Worm (Caenorhabditis elegans) whole organism, mixed stage, embryonic: ENCODE results near the gene spp-31.

Experiments used
- M03D4.4 ChIP-seq: sonication (generic microtip); optimal IDR thresholded peaks from 2 replicates; lab custom pipeline; 2017; ENCODE audit warnings: mild to moderate bottlenecking, missing genetic modification characterization, missing compliant biosample characterization
- bed-3 ChIP-seq: fragments of 200-800 bp; sonication (Bioruptor generic); optimal IDR thresholded peaks from 3 replicates; lab custom pipeline; 2018; ENCODE audit warnings: mild to moderate bottlenecking, missing genetic modification characterization, moderate library complexity, missing compliant biosample characterization
- blmp-1 ChIP-seq: fragments of 150-350 bp; optimal IDR thresholded peaks from 2 replicates; lab custom pipeline; 2014; ENCODE audit warnings: missing biosample characterization, missing genetic modification characterization
- ceh-39 ChIP-seq: fragments of 150-350 bp; optimal IDR thresholded peaks from 2 replicates; lab custom pipeline; 2014; ENCODE audit warnings: missing biosample characterization, missing genetic modification characterization
- ceh-43 ChIP-seq: fragments of 200-800 bp; sonication (Bioruptor generic); optimal IDR thresholded peaks from 2 replicates; lab custom pipeline; 2018; ENCODE audit warnings: mild to moderate bottlenecking, missing genetic modification characterization, moderate library complexity, missing compliant biosample characterization
- ceh-83 ChIP-seq: fragments of 200-800 bp; sonication (Bioruptor generic); optimal IDR thresholded peaks from 2 replicates; lab custom pipeline; 2018; ENCODE audit warnings: mild to moderate bottlenecking, missing genetic modification characterization, missing compliant biosample characterization
- cnd-1 ChIP-seq: fragments of 200-800 bp; sonication (Bioruptor generic); optimal IDR thresholded peaks from 2 replicates; lab custom pipeline; 2018; ENCODE audit warnings: mild to moderate bottlenecking, missing genetic modification characterization, missing compliant biosample characterization
- drap-1 ChIP-seq: fragments of 200-800 bp; sonication (Bioruptor generic); optimal IDR thresholded peaks from 3 replicates; lab custom pipeline; 2018; ENCODE audit warnings: mild to moderate bottlenecking, missing genetic modification characterization, missing compliant biosample characterization
- elt-1 ChIP-seq: sonication (generic microtip); optimal IDR thresholded peaks from 2 replicates; lab custom pipeline; 2017; ENCODE audit warnings: missing genetic modification characterization, mild to moderate bottlenecking, missing compliant biosample characterization, antibody characterized with exemption, moderate library complexity, borderline replicate concordance; ENCODE audit not compliant: insufficient read depth
- elt-3 ChIP-seq: fragments of 150-350 bp; optimal IDR thresholded peaks from 2 replicates; lab custom pipeline; 2014; ENCODE audit warnings: missing biosample characterization, missing genetic modification characterization
- flh-1 ChIP-seq: fragments of 200-800 bp; sonication (Bioruptor generic); optimal IDR thresholded peaks from 2 replicates; lab custom pipeline; 2018; ENCODE audit warnings: mild to moderate bottlenecking, missing genetic modification characterization, moderate library complexity, missing compliant biosample characterization
- ham-2 ChIP-seq: fragments of 200-800 bp; sonication (Bioruptor generic); optimal IDR thresholded peaks from 2 replicates; lab custom pipeline; 2018; ENCODE audit warnings: mild to moderate bottlenecking, missing genetic modification characterization, missing compliant biosample characterization
- hlh-1 ChIP-seq: fragments of 150-350 bp; optimal IDR thresholded peaks from 2 replicates; lab custom pipeline; 2014; ENCODE audit warnings: missing biosample characterization, missing genetic modification reagents, missing genetic modification characterization
- lin-13 ChIP-seq: fragments of 150-350 bp; optimal IDR thresholded peaks from 2 replicates; lab custom pipeline; 2014; ENCODE audit warnings: missing biosample characterization, missing genetic modification characterization
- lin-32 ChIP-seq: fragments of 200-800 bp; sonication (Bioruptor generic); optimal IDR thresholded peaks from 2 replicates; lab custom pipeline; 2018; ENCODE audit warnings: mild to moderate bottlenecking, missing genetic modification characterization, missing compliant biosample characterization
- lsy-2 ChIP-seq: fragments of 150-350 bp; optimal IDR thresholded peaks from 2 replicates; lab custom pipeline; 2014; ENCODE audit warnings: missing biosample characterization, missing genetic modification characterization
- mab-5 ChIP-seq: fragments of 150-350 bp; optimal IDR thresholded peaks from 2 replicates; lab custom pipeline; 2014; ENCODE audit warnings: missing biosample characterization, missing genetic modification characterization
- mep-1 ChIP-seq: fragments of 150-350 bp; optimal IDR thresholded peaks from 2 replicates; lab custom pipeline; 2017; ENCODE audit warnings: missing biosample characterization, missing genetic modification reagents, missing genetic modification characterization, inconsistent platforms
- mls-2 ChIP-seq: sonication (generic microtip); optimal IDR thresholded peaks from 2 replicates; lab custom pipeline; 2016; ENCODE audit warnings: mild to moderate bottlenecking, missing genetic modification characterization, moderate library complexity, missing compliant biosample characterization
- nhr-12 ChIP-seq: fragments of 150-350 bp; optimal IDR thresholded peaks from 2 replicates; lab custom pipeline; 2014; ENCODE audit warnings: missing biosample characterization, missing genetic modification characterization
- nhr-2 ChIP-seq: fragments of 150-350 bp; optimal IDR thresholded peaks from 2 replicates; lab custom pipeline; 2014; ENCODE audit warnings: missing biosample characterization, missing genetic modification characterization
- nhr-237 ChIP-seq: fragments of 150-350 bp; optimal IDR thresholded peaks from 2 replicates; lab custom pipeline; 2014; ENCODE audit warnings: missing biosample characterization, missing genetic modification characterization
- nhr-76 ChIP-seq: sonication (generic microtip); optimal IDR thresholded peaks from 2 replicates; lab custom pipeline; 2017; ENCODE audit warnings: missing biosample characterization, missing genetic modification characterization
- pha-4 ChIP-seq: fragments of 150-350 bp; optimal IDR thresholded peaks from 2 replicates; lab custom pipeline; 2018; ENCODE audit warnings: missing biosample characterization, missing genetic modification reagents, missing genetic modification characterization
- sem-2 ChIP-seq: fragments of 200-800 bp; sonication (Bioruptor generic); optimal IDR thresholded peaks from 2 replicates; lab custom pipeline; 2018; ENCODE audit warnings: mild to moderate bottlenecking, missing genetic modification characterization, missing compliant biosample characterization
- snpc-4 ChIP-seq: fragments of 150-350 bp; optimal IDR thresholded peaks from 2 replicates; lab custom pipeline; 2014; ENCODE audit warnings: missing biosample characterization, missing genetic modification characterization
- sptf-1 ChIP-seq: sonication (generic microtip); optimal IDR thresholded peaks from 2 replicates; lab custom pipeline; 2017; ENCODE audit warnings: mild to moderate bottlenecking, missing genetic modification characterization, moderate library complexity, missing compliant biosample characterization
- unc-120 ChIP-seq: sonication (generic microtip); optimal IDR thresholded peaks from 2 replicates; lab custom pipeline; 2017; ENCODE audit warnings: missing genetic modification characterization, missing compliant biosample characterization; ENCODE audit not compliant: poor library complexity, severe bottlenecking
- unc-39 ChIP-seq: fragments of 150-350 bp; optimal IDR thresholded peaks from 2 replicates; lab custom pipeline; 2014; ENCODE audit warnings: missing biosample characterization, missing genetic modification characterization
- unc-62 ChIP-seq: fragments of 150-350 bp; optimal IDR thresholded peaks from 2 replicates; lab custom pipeline; 2014; ENCODE audit warnings: missing biosample characterization, missing genetic modification reagents, missing genetic modification characterization
- zip-8 ChIP-seq: fragments of 150-350 bp; optimal IDR thresholded peaks from 2 replicates; lab custom pipeline; 2014; ENCODE audit warnings: missing biosample characterization, missing genetic modification characterization

The spp-31 gene

ce11 chrIV:1367041-1367440 lies 39.3 kb upstream of the spp-31 start:
- TF ChIP-seq mab-5 (tag; lab: Kevin White, UChicago) (no peak), elt-3 (tag; lab: Kevin White, UChicago) (no peak)

- TF ChIP-seq mab-5 (tag; lab: Kevin White, UChicago), result no peak
- no peak for TF ChIP-seq zip-8 (tag; lab: Kevin White, UChicago)
- TF ChIP-seq flh-1 (GFP tag; lab: Kevin White, UChicago), result no peak
- TF ChIP-seq unc-39 (tag; lab: Kevin White, UChicago), result no peak
- no peak for TF ChIP-seq mls-2 (tag; lab: Kevin White, UChicago)
- no peak for TF ChIP-seq snpc-4 (tag; lab: Kevin White, UChicago)
- TF ChIP-seq nhr-76 (tag; lab: Kevin White, UChicago), result no peak
- TF ChIP-seq nhr-2 (tag; lab: Kevin White, UChicago), result no peak
- no peak for TF ChIP-seq nhr-12
- TF ChIP-seq M03D4.4 (tag; lab: Kevin White, UChicago), result no peak
- no peak for TF ChIP-seq sptf-1
These were observed 35.1 kb upstream of the spp-31 start for ce11 chrIV:1371300-1371699.

ce11 chrIV:1375289-1375688 lies 31.1 kb upstream of the spp-31 start:
- TF ChIP-seq pha-4 (tag; lab: Kevin White, UChicago) (peak; percentile 51), nhr-12 (no peak)
- TF ChIP-seq, all 35 proteins: peak for 1

- no peak for TF ChIP-seq nhr-2 (tag; lab: Kevin White, UChicago)
- peak; percentile 36 for TF ChIP-seq bed-3 (GFP tag; lab: Kevin White, UChicago)
- TF ChIP-seq unc-120 (tag; lab: Kevin White, UChicago), result no peak
- no peak for TF ChIP-seq blmp-1
- no peak for TF ChIP-seq nhr-76 (tag; lab: Kevin White, UChicago)
- no peak for TF ChIP-seq flh-1 (GFP tag; lab: Kevin White, UChicago)
- no peak for TF ChIP-seq hlh-1 (tag; lab: Kevin White, UChicago)
- TF ChIP-seq ceh-39 (tag; lab: Kevin White, UChicago), result no peak
- no peak for TF ChIP-seq lsy-2 (tag; lab: Kevin White, UChicago)
- peak; percentile 63 for TF ChIP-seq mls-2 (tag; lab: Kevin White, UChicago)
- peak; percentile 42 for TF ChIP-seq cnd-1 (tag; lab: Kevin White, UChicago)
- TF ChIP-seq mab-5 (tag; lab: Kevin White, UChicago), result no peak
- no peak for TF ChIP-seq zip-8 (tag; lab: Kevin White, UChicago)
- peak; percentile 46 for TF ChIP-seq ham-2
- no peak for TF ChIP-seq mep-1 (tag; lab: Kevin White, UChicago)
- TF ChIP-seq sptf-1, result peak; percentile 65
- no peak for TF ChIP-seq snpc-4 (tag; lab: Kevin White, UChicago)
- no peak for TF ChIP-seq nhr-237 (tag; lab: Kevin White, UChicago)
- no peak for TF ChIP-seq lin-13
- TF ChIP-seq drap-1 (GFP tag; lab: Kevin White, UChicago), result peak; percentile 28
- TF ChIP-seq sem-2 (GFP tag; lab: Kevin White, UChicago), result no peak
- TF ChIP-seq unc-62 (GFP tag; lab: Kevin White, UChicago), result no peak
- peak; percentile 55 for TF ChIP-seq M03D4.4 (tag; lab: Kevin White, UChicago)
- no peak for TF ChIP-seq elt-1
- TF ChIP-seq pha-4 (tag; lab: Kevin White, UChicago), result no peak
- TF ChIP-seq lin-32, result no peak
- no peak for TF ChIP-seq ceh-83 (GFP tag; lab: Kevin White, UChicago)
- TF ChIP-seq elt-3 (tag; lab: Kevin White, UChicago), result no peak
- TF ChIP-seq unc-39 (tag; lab: Kevin White, UChicago), result no peak
These were observed 28.7 kb upstream of the spp-31 start for ce11 chrIV:1377699-1378098.

ce11 chrIV:1378954-1379353 lies 27.4 kb upstream of the spp-31 start:
- no peak for TF ChIP-seq nhr-76 (tag; lab: Kevin White, UChicago)

- TF ChIP-seq cnd-1 (tag; lab: Kevin White, UChicago) (no peak), mep-1 (tag; lab: Kevin White, UChicago) (no peak), lin-32 (no peak), nhr-12 (no peak), ceh-43 (GFP tag; lab: Kevin White, UChicago) (no peak)
These were observed 26.0 kb upstream of the spp-31 start for ce11 chrIV:1380350-1380749.
